Worm (Caenorhabditis elegans): ENCODE measurements around the gene math-31.

- no peak for TF ChIP-seq him-1 (tag; optimal IDR thresholded peaks at IDR 0.05)
- TF ChIP-seq W03F9.2 (tag; optimal IDR thresholded peaks at IDR 0.05) = no peak
- TF ChIP-seq dao-5 (tag; optimal IDR thresholded peaks at IDR 0.05) = no peak
Measured at ce11 chrII:1897936-1898335, 14.7 kb downstream of the math-31 start, which contains the start of gene C46F9.6.
